Worm (Caenorhabditis elegans) whole organism, L3 larva: Measurements from ENCODE around the gene dot-1.4.

Experiments
- ZK546.5 ChIP-seq: sonication (generic microtip); optimal IDR thresholded peaks from 2 replicates; lab custom pipeline; 2017; ENCODE audit warnings: missing biosample characterization, missing genetic modification characterization
- ama-1 ChIP-seq: fragments of 150-350 bp; optimal IDR thresholded peaks from 2 replicates; lab custom pipeline; 2018
- fkh-10 ChIP-seq: sonication (generic microtip); optimal IDR thresholded peaks from 2 replicates; lab custom pipeline; 2017; ENCODE audit warnings: missing biosample characterization, missing genetic modification reagents, missing genetic modification characterization

- TF ChIP-seq fkh-10 (GFP tag; lab: Kevin White, UChicago) (no peak), ZK546.5 (no peak), ama-1 (lab: Kevin White, UChicago) (no peak)
Measured at ce11 chrX:11927585-11927984, 3.9 kb downstream of the dot-1.4 start, which contains the start of gene F55G7.4.
